Worm (Caenorhabditis elegans): ENCODE data around the gene cand-1.

The cand-1 gene

ce11 chrV:16794828-16795354, 7.8 kb upstream of the cand-1 start, which contains the start of the genes ctps-1 and pus-1:
Gene ctps-1 (plus strand): TSS chrV:16794878.
Gene pus-1 (minus strand): TSS chrV:16794952.
- TF ChIP-seq pha-4 (tag; optimal IDR thresholded peaks at IDR 0.05) = peak; percentile 80
- TF ChIP-seq jun-1 (tag; optimal IDR thresholded peaks at IDR 0.05) = peak; percentile 30
- peak; percentile 30 for TF ChIP-seq ama-1 (optimal IDR thresholded peaks at IDR 0.05)
- TF ChIP-seq R02D3.7 (tag; optimal IDR thresholded peaks at IDR 0.05) = peak; percentile 2
- peak; percentile 78 for TF ChIP-seq nhr-23 (tag; optimal IDR thresholded peaks at IDR 0.05)
- TF ChIP-seq fkh-10 (GFP tag; optimal IDR thresholded peaks at IDR 0.05) = peak; percentile 47
- no peak for TF ChIP-seq ztf-11 (tag; optimal IDR thresholded peaks at IDR 0.05)
- peak; percentile 37 for TF ChIP-seq nhr-25 (tag; optimal IDR thresholded peaks at IDR 0.05)
- no peak for TF ChIP-seq zag-1 (tag; optimal IDR thresholded peaks at IDR 0.05)
- peak; percentile 54 for TF ChIP-seq lin-15B (tag; optimal IDR thresholded peaks at IDR 0.05)
- TF ChIP-seq elt-2 (tag; optimal IDR thresholded peaks at IDR 0.05) = peak; percentile 28
- peak; percentile 92 for TF ChIP-seq snpc-4 (tag; optimal IDR thresholded peaks at IDR 0.05)
- TF ChIP-seq ceh-9 (tag; optimal IDR thresholded peaks at IDR 0.05) = no peak
- peak; percentile 15 for TF ChIP-seq lsy-12 (tag; optimal IDR thresholded peaks at IDR 0.05)
- TF ChIP-seq hmg-11 (tag; optimal IDR thresholded peaks at IDR 0.05) = peak; percentile 48
- peak; percentile 87 for TF ChIP-seq nfya-1 (tag; optimal IDR thresholded peaks at IDR 0.05; ENCODE audit: insufficient read depth)
- no peak for TF ChIP-seq skn-1 (tag; optimal IDR thresholded peaks at IDR 0.05)

DNA sequence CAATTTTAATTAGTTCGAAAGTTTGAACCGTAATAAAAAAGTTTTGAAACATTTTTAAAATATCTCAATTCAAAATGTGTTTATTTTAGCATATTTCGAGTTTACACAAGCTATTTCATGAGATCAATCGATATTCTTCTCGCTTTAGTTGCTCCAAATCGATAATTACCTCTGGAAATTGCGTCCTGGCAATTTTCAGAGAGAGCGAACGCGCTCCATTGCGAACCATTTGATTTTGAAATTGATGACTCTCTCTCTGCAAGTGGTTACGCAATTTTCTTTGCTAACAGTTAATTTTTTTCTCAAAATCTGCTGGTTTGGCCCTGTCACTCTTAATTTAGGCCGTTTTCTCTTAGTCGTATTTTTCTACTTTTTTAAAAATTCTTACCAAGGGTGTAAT, 2.2 kb upstream of the cand-1 start:
- no peak for TF ChIP-seq eor-1 (tag; optimal IDR thresholded peaks at IDR 0.05)
- peak; percentile 16 for TF ChIP-seq ceh-28 (tag; optimal IDR thresholded peaks at IDR 0.05)
- peak; percentile 50 for TF ChIP-seq lin-39 (tag; optimal IDR thresholded peaks at IDR 0.05)
- TF ChIP-seq egl-5 (tag; optimal IDR thresholded peaks at IDR 0.05) = no peak

- TF ChIP-seq elt-2 (tag; optimal IDR thresholded peaks at IDR 0.05) = no peak
- peak; percentile 54 for TF ChIP-seq nfya-1 (tag; optimal IDR thresholded peaks at IDR 0.05; ENCODE audit: insufficient read depth)
These were observed 2.1 kb downstream of the cand-1 start for ce11 chrV:16804795-16805194.

DNA sequence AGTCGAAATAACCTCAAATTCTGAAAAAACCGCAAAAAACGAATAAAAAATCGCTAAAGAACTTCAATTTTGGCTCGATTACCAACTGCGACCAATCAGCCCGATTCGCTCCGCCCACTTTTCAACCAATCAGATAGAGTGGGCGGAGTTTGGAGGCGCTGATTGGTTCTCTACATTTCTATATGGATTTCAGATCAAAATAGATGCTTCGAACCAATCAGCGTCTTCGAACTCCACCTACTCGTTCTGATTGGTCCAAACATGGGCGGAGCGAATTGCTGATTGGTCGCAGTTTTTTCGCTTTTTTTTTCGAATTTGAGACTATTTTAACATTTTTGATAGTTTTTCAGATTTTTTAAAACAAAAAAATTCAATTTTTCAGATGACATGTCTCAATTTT, 5.5 kb downstream of the cand-1 start:
- no peak for TF ChIP-seq zag-1 (tag; optimal IDR thresholded peaks at IDR 0.05)
- no peak for TF ChIP-seq lin-15B (tag; optimal IDR thresholded peaks at IDR 0.05)
- no peak for TF ChIP-seq nhr-28 (tag; optimal IDR thresholded peaks at IDR 0.05)
- TF ChIP-seq nfya-1 (tag; optimal IDR thresholded peaks at IDR 0.05; ENCODE audit: insufficient read depth) = peak; percentile 98
- TF ChIP-seq ceh-28 (tag; optimal IDR thresholded peaks at IDR 0.05) = no peak
- no peak for TF ChIP-seq R02D3.7 (tag; optimal IDR thresholded peaks at IDR 0.05)
- no peak for TF ChIP-seq ztf-11 (tag; optimal IDR thresholded peaks at IDR 0.05)
- no peak for TF ChIP-seq aly-2 (tag; optimal IDR thresholded peaks at IDR 0.05)

DNA sequence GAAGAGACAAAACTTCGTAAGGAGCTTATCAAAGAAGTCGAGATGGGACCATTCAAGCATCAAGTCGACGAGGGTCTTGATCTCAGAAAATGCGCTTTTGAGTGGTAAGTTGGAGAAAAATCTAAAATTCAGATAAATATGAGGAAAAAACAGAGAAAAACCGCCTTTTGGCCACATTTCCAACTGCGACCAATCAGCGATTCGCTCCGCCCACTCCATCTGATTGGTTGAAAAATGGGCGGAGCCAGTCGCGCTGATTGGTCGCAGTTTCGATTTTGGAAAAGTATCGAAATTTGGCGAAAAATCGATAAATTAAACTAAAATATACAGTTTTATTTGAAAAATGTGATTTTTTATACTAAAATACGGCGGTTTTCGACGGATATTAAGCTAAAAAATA, 9.2 kb downstream of the cand-1 start:
- TF ChIP-seq nfya-1 (tag; optimal IDR thresholded peaks at IDR 0.05; ENCODE audit: insufficient read depth) (peak; percentile 91), elt-2 (tag; optimal IDR thresholded peaks at IDR 0.05) (no peak)

ce11 chrV:16812371-16812770, 9.7 kb downstream of the cand-1 start:
- TF ChIP-seq skn-1 (tag; optimal IDR thresholded peaks at IDR 0.05) (no peak), lin-15B (tag; optimal IDR thresholded peaks at IDR 0.05) (no peak), nfya-1 (tag; optimal IDR thresholded peaks at IDR 0.05; ENCODE audit: insufficient read depth) (peak; percentile 99), nhr-12 (tag; optimal IDR thresholded peaks at IDR 0.05) (no peak), mdl-1 (tag; optimal IDR thresholded peaks at IDR 0.05) (no peak)

- peak; percentile 36 for TF ChIP-seq elt-2 (tag; optimal IDR thresholded peaks at IDR 0.05)
- TF ChIP-seq egl-27 (tag; optimal IDR thresholded peaks at IDR 0.05) = no peak
- peak; percentile 43 for TF ChIP-seq unc-62 (GFP tag; optimal IDR thresholded peaks at IDR 0.05)
- TF ChIP-seq nhr-12 (tag; optimal IDR thresholded peaks at IDR 0.05) = no peak
- TF ChIP-seq nhr-11 (tag; optimal IDR thresholded peaks at IDR 0.05) = no peak
- no peak for TF ChIP-seq fkh-10 (GFP tag; optimal IDR thresholded peaks at IDR 0.05)
- no peak for TF ChIP-seq fkh-2 (tag; optimal IDR thresholded peaks at IDR 0.05)
- TF ChIP-seq ama-1 (optimal IDR thresholded peaks at IDR 0.05) = no peak
- TF ChIP-seq ceh-28 (tag; optimal IDR thresholded peaks at IDR 0.05) = no peak
- no peak for TF ChIP-seq eor-1 (tag; optimal IDR thresholded peaks at IDR 0.05)
- TF ChIP-seq hmg-11 (tag; optimal IDR thresholded peaks at IDR 0.05) = no peak
- no peak for TF ChIP-seq snpc-4 (tag; optimal IDR thresholded peaks at IDR 0.05)
- TF ChIP-seq pqm-1 (tag; optimal IDR thresholded peaks at IDR 0.05) = no peak
- TF ChIP-seq mdl-1 (tag; optimal IDR thresholded peaks at IDR 0.05) = no peak
- TF ChIP-seq lin-39 (tag; optimal IDR thresholded peaks at IDR 0.05) = no peak
- no peak for TF ChIP-seq nhr-77 (tag; optimal IDR thresholded peaks at IDR 0.05)
- peak; percentile 21 for TF ChIP-seq nfya-1 (tag; optimal IDR thresholded peaks at IDR 0.05; ENCODE audit: insufficient read depth)
These were observed 12.0 kb downstream of the cand-1 start for ce11 chrV:16814541-16815207.
